Fruit fly (Drosophila melanogaster): ENCODE results near the gene Dmtn.

dm6 chr3R:6428935-6429334 lies 23.2 kb upstream of the Dmtn start:
- TF ChIP-seq CG14655 (GFP tag; optimal IDR thresholded peaks at IDR 0.05) = no peak
- TF ChIP-seq CG8159 (tag; optimal IDR thresholded peaks at IDR 0.05) = no peak

All from whole organism, pupa.